Worm (Caenorhabditis elegans): ENCODE measurements around the gene C29F7.2.

C29F7.2 gene

DNA sequence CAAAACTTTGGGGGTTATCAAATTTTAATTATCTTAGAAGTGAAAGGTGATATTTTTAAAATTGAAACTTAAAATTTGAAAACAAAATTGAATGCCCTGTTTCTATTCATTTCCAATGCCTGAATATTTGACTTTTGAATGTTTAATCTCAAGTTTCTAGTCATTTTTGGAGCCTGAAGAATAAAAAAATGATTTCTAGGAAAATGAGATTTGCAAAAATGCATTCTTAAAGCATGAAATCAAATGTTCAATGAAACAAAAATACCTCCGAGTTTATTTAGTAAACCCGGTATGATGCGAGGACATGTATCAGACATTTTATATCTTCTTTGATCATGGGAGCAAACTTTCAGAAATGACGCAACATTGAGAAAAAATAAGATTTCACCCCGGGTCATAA lies 36.8 kb upstream of the C29F7.2 start:
- no peak for TF ChIP-seq lin-13 (tag; optimal IDR thresholded peaks at IDR 0.05)
- peak; percentile 59 for TF ChIP-seq zip-8 (tag; optimal IDR thresholded peaks at IDR 0.05)

- TF ChIP-seq mep-1 (tag; optimal IDR thresholded peaks at IDR 0.05) (no peak), pha-4 (tag; optimal IDR thresholded peaks at IDR 0.05) (no peak), snpc-4 (tag; optimal IDR thresholded peaks at IDR 0.05) (no peak), ceh-83 (GFP tag; optimal IDR thresholded peaks at IDR 0.05) (no peak), drap-1 (GFP tag; optimal IDR thresholded peaks at IDR 0.05) (no peak), hlh-1 (tag; optimal IDR thresholded peaks at IDR 0.05) (no peak), nhr-237 (tag; optimal IDR thresholded peaks at IDR 0.05) (no peak), elt-1 (tag; optimal IDR thresholded peaks at IDR 0.05; ENCODE audit: borderline replicate concordance, insufficient read depth) (no peak), cnd-1 (tag; optimal IDR thresholded peaks at IDR 0.05) (no peak)
These were observed 34.7 kb upstream of the C29F7.2 start for ce11 chrX:13380988-13381742.

ce11 chrX:13383273-13383672 lies 32.6 kb upstream of the C29F7.2 start:
- TF ChIP-seq nhr-76 (tag; optimal IDR thresholded peaks at IDR 0.05), result no peak
- TF ChIP-seq sem-2 (GFP tag; optimal IDR thresholded peaks at IDR 0.05), result no peak
- TF ChIP-seq zip-8 (tag; optimal IDR thresholded peaks at IDR 0.05), result no peak
- TF ChIP-seq cnd-1 (tag; optimal IDR thresholded peaks at IDR 0.05), result no peak
- no peak for TF ChIP-seq ztf-11 (tag; optimal IDR thresholded peaks at IDR 0.05)
- TF ChIP-seq drap-1 (GFP tag; optimal IDR thresholded peaks at IDR 0.05), result no peak
- no peak for TF ChIP-seq hlh-1 (tag; optimal IDR thresholded peaks at IDR 0.05)
- no peak for TF ChIP-seq flh-1 (GFP tag; optimal IDR thresholded peaks at IDR 0.05)
- no peak for TF ChIP-seq nhr-28 (tag; optimal IDR thresholded peaks at IDR 0.05)
- no peak for TF ChIP-seq tbx-8 (GFP tag; optimal IDR thresholded peaks at IDR 0.05)
- no peak for TF ChIP-seq ham-2 (GFP tag; optimal IDR thresholded peaks at IDR 0.05)
- TF ChIP-seq blmp-1 (tag; optimal IDR thresholded peaks at IDR 0.05), result no peak
- no peak for TF ChIP-seq ceh-43 (GFP tag; optimal IDR thresholded peaks at IDR 0.05)
- TF ChIP-seq snpc-4 (tag; optimal IDR thresholded peaks at IDR 0.05), result no peak
- TF ChIP-seq mls-2 (tag; optimal IDR thresholded peaks at IDR 0.05), result no peak
- no peak for TF ChIP-seq lin-32 (GFP tag; optimal IDR thresholded peaks at IDR 0.05)

DNA sequence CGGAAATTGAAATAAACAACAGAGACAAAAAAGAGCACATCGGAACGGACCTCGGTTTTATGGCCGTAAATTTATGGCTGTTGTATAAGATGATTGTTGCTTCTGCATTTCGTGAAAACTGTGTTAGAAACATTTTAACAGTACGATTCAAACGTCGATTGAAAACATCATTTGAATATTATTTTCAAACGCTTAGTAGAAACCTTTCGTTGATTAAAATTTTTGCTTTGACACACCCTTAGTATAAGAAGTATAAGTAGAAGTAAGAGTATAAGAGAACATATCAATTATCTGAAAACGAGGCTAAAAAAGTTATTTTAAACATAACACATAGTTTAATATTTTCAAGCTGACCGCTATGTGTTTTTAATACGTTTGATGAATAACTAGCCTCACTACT lies 31.1 kb upstream of the C29F7.2 start:
- no peak for TF ChIP-seq ces-1 (GFP tag; optimal IDR thresholded peaks at IDR 0.05)
- no peak for TF ChIP-seq nhr-76 (tag; optimal IDR thresholded peaks at IDR 0.05)
- TF ChIP-seq cnd-1 (tag; optimal IDR thresholded peaks at IDR 0.05), result no peak
- TF ChIP-seq lsy-2 (tag; optimal IDR thresholded peaks at IDR 0.05), result no peak
- TF ChIP-seq lin-32 (GFP tag; optimal IDR thresholded peaks at IDR 0.05), result no peak
- no peak for TF ChIP-seq flh-1 (GFP tag; optimal IDR thresholded peaks at IDR 0.05)
- TF ChIP-seq ceh-43 (GFP tag; optimal IDR thresholded peaks at IDR 0.05), result no peak

DNA sequence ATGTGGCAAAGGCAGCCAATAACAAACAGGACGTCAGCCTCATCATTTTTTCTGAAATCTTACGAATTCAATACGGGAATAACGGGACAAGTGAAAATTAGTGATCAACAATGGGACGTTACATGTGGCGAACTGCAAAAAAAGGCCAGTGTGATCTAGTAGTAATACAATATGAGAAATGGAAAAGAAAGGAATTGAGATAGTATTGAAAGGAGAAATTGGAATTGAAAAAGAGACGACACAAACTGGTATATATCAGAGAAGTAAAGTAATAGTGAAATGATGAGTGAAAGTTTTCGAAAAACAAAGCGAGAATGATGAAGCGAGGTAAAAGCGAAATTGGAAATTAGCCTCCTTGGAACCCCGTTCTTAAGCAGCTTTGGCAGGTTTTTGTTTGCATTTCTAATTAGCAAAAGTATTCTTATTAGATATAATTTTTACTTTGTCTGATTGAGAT lies 28.4 kb upstream of the C29F7.2 start, which contains the start of gene C49F8.3:
TSS of gene C49F8.3 (minus strand) at position 51 of the 457 bp plus-strand sequence.
- no peak for TF ChIP-seq ztf-11 (tag; optimal IDR thresholded peaks at IDR 0.05)
- no peak for TF ChIP-seq flh-1 (GFP tag; optimal IDR thresholded peaks at IDR 0.05)
- no peak for TF ChIP-seq unc-62 (GFP tag; optimal IDR thresholded peaks at IDR 0.05)
- no peak for TF ChIP-seq tbx-8 (GFP tag; optimal IDR thresholded peaks at IDR 0.05)
- no peak for TF ChIP-seq cnd-1 (tag; optimal IDR thresholded peaks at IDR 0.05)
- TF ChIP-seq nhr-76 (tag; optimal IDR thresholded peaks at IDR 0.05), result no peak
- no peak for TF ChIP-seq ceh-43 (GFP tag; optimal IDR thresholded peaks at IDR 0.05)
- TF ChIP-seq ham-2 (GFP tag; optimal IDR thresholded peaks at IDR 0.05), result no peak
- no peak for TF ChIP-seq sem-2 (GFP tag; optimal IDR thresholded peaks at IDR 0.05)
- TF ChIP-seq blmp-1 (tag; optimal IDR thresholded peaks at IDR 0.05), result no peak
- TF ChIP-seq bed-3 (GFP tag; optimal IDR thresholded peaks at IDR 0.05), result no peak
- TF ChIP-seq nhr-28 (tag; optimal IDR thresholded peaks at IDR 0.05), result no peak

DNA sequence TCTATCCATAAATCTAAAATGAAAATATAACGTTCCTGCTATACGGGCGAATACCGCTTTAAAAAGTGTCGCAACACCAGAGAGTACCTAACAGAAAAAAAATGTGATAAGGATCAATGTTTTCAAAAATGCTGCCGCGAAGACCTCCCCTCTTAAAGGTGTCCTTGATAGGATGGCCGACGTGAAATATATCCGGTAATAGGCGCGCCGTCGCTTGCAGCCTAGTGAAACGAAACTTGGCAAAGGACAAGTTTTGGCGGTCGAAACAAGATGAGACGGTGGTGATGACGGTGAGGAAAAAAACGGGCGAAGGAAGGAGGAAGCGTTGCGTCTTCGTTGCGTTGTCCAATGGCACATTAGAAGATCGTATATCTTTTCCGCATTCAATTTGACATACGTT lies 27.0 kb upstream of the C29F7.2 start:
- no peak for TF ChIP-seq zip-8 (tag; optimal IDR thresholded peaks at IDR 0.05)
- no peak for TF ChIP-seq mep-1 (tag; optimal IDR thresholded peaks at IDR 0.05)
- TF ChIP-seq elt-3 (tag; optimal IDR thresholded peaks at IDR 0.05), result no peak
- TF ChIP-seq bed-3 (GFP tag; optimal IDR thresholded peaks at IDR 0.05), result no peak
